Worm (Caenorhabditis elegans): ENCODE results near the gene C01G10.4.

ce11 chrV:15060595-15060994, 28.9 kb upstream of the C01G10.4 start:
- no peak for TF ChIP-seq him-1 (tag; optimal IDR thresholded peaks at IDR 0.05)
- TF ChIP-seq dao-5 (tag; optimal IDR thresholded peaks at IDR 0.05): no peak
- no peak for TF ChIP-seq W03F9.2 (tag; optimal IDR thresholded peaks at IDR 0.05)
